Worm (Caenorhabditis elegans) whole organism, young adult: ENCODE results near the gene ZC513.14.

Experiments
- C17E4.6 ChIP-seq: fragments of 200-800 bp; sonication (Bioruptor generic); IDR thresholded peaks from 2 replicates; pipeline ENCODE4 v1.3.6; 2022; ENCODE audit warnings: missing genetic modification reagents, missing genetic modification characterization, missing compliant biosample characterization
- F10E7.11 ChIP-seq: sonication (generic microtip); optimal IDR thresholded peaks from 2 replicates; lab custom pipeline; 2017; ENCODE audit warnings: mild to moderate bottlenecking, missing genetic modification characterization, moderate library complexity, missing compliant biosample characterization
- F23B12.7 ChIP-seq: sonication (generic microtip); optimal IDR thresholded peaks from 2 replicates; lab custom pipeline; 2017; ENCODE audit warnings: missing genetic modification characterization, mild to moderate bottlenecking, missing compliant biosample characterization, antibody characterized with exemption, moderate library complexity; ENCODE audit not compliant: insufficient read depth
- F57C9.4 ChIP-seq: sonication (generic microtip); optimal IDR thresholded peaks from 2 replicates; lab custom pipeline; 2017; ENCODE audit warnings: mild to moderate bottlenecking, missing genetic modification characterization, missing compliant biosample characterization
- Y95B8A.8 ChIP-seq: fragments of 200-800 bp; sonication (Bioruptor generic); IDR thresholded peaks from 2 replicates; pipeline ENCODE4 v1.3.6; 2022; ENCODE audit warnings: missing genetic modification reagents, missing genetic modification characterization, missing compliant biosample characterization
- attf-3 ChIP-seq: fragments of 200-800 bp; sonication (Bioruptor generic); conservative IDR thresholded peaks from 2 replicates; pipeline ENCODE4 v1.3.6; 2022; ENCODE audit warnings: missing genetic modification reagents, missing genetic modification characterization, missing compliant biosample characterization
- dox-1 ChIP-seq: fragments of 200-800 bp; sonication (Bioruptor generic); IDR thresholded peaks from 2 replicates; pipeline ENCODE4 v1.3.6; 2022; ENCODE audit warnings: missing genetic modification reagents, missing genetic modification characterization, missing compliant biosample characterization
- dpff-1 ChIP-seq: sonication (generic microtip); optimal IDR thresholded peaks from 2 replicates; lab custom pipeline; 2017; ENCODE audit warnings: mild to moderate bottlenecking, missing genetic modification characterization, missing compliant biosample characterization
- ekl-4 ChIP-seq: fragments of 200-800 bp; sonication (Bioruptor generic); IDR thresholded peaks from 2 replicates; pipeline ENCODE4 v1.3.6; 2022; ENCODE audit warnings: missing genetic modification reagents, missing genetic modification characterization, missing compliant biosample characterization
- hlh-26 ChIP-seq: fragments of 200-800 bp; sonication (Bioruptor generic); conservative IDR thresholded peaks from 2 replicates; pipeline ENCODE4 v1.3.6; 2022; ENCODE audit warnings: missing genetic modification reagents, missing genetic modification characterization, missing compliant biosample characterization
- hmg-1.2 ChIP-seq: fragments of 200-800 bp; sonication (Bioruptor generic); IDR thresholded peaks from 2 replicates; pipeline ENCODE4 v1.3.6; 2022; ENCODE audit warnings: missing genetic modification reagents, missing genetic modification characterization, missing compliant biosample characterization
- let-607 ChIP-seq, 2 experiments: fragments of 200-800 bp in 1 of 2; sonication (Bioruptor generic) in 1 of 2; sonication (generic microtip) in 1 of 2; optimal IDR thresholded peaks; 2 replicates each; lab custom pipeline; 2016 to 2018; ENCODE audit warnings: mild to moderate bottlenecking in 2 of 2, missing compliant biosample characterization in 2 of 2, missing genetic modification characterization in 2 of 2, moderate library complexity in 2 of 2, missing genotype in 1 of 2
- lin-26 ChIP-seq: fragments of 200-800 bp; sonication (Bioruptor generic); IDR thresholded peaks from 2 replicates; pipeline ENCODE4 v1.3.6; 2022; ENCODE audit warnings: missing genetic modification reagents, missing genetic modification characterization, missing compliant biosample characterization
- lin-40 ChIP-seq: sonication (generic microtip); optimal IDR thresholded peaks from 2 replicates; lab custom pipeline; 2016; ENCODE audit warnings: missing genetic modification characterization, mild to moderate bottlenecking, missing compliant biosample characterization, missing genotype, missing genetic modification reagents
- madf-6 ChIP-seq: fragments of 200-800 bp; sonication (Bioruptor generic); IDR thresholded peaks from 2 replicates; pipeline ENCODE4 v1.3.6; 2022; ENCODE audit warnings: missing genetic modification reagents, missing genetic modification characterization, missing compliant biosample characterization
- nhr-80 ChIP-seq: sonication (generic microtip); optimal IDR thresholded peaks from 2 replicates; lab custom pipeline; 2016; ENCODE audit warnings: missing genetic modification characterization, missing compliant biosample characterization
- pbrm-1 ChIP-seq: fragments of 200-800 bp; sonication (Bioruptor generic); IDR thresholded peaks from 2 replicates; pipeline ENCODE4 v1.3.6; 2022; ENCODE audit warnings: missing genetic modification reagents, missing genetic modification characterization, missing compliant biosample characterization
- repo-1 ChIP-seq: sonication (generic microtip); optimal IDR thresholded peaks from 2 replicates; lab custom pipeline; 2017; ENCODE audit warnings: mild to moderate bottlenecking, missing genetic modification characterization, missing compliant biosample characterization
- snpc-4 ChIP-seq, 5 experiments: fragments of 150-350 bp in 1 of 5; sonication (generic microtip) in 4 of 5; optimal IDR thresholded peaks; 2 replicates each; lab custom pipeline; 2014 to 2018; ENCODE audit warnings: missing genetic modification characterization in 5 of 5, missing biosample characterization in 3 of 5, antibody characterized with exemption in 2 of 5, mild to moderate bottlenecking in 2 of 5, missing compliant biosample characterization in 2 of 5, missing genotype in 2 of 5, moderate library complexity in 2 of 5, missing genetic modification reagents in 1 of 5
- sptf-2 ChIP-seq: fragments of 200-800 bp; sonication (Bioruptor generic); optimal IDR thresholded peaks from 2 replicates; lab custom pipeline; 2018; ENCODE audit warnings: mild to moderate bottlenecking, missing genetic modification characterization, missing compliant biosample characterization
- ztf-22 ChIP-seq: fragments of 200-800 bp; sonication (Bioruptor generic); optimal IDR thresholded peaks from 2 replicates; lab custom pipeline; 2018; ENCODE audit warnings: mild to moderate bottlenecking, missing genetic modification characterization, moderate library complexity, missing compliant biosample characterization

The ZC513.14 gene

ce11 chrV:7994570-7994969, 41.3 kb downstream of the ZC513.14 start, which contains the start of gene ceh-76:
TSS of gene ceh-76 (minus strand) at chrV:7994670.
- TF ChIP-seq hlh-26 (GFP tag; lab: Robert Waterston, UW) (no peak), madf-6 (GFP tag; lab: Robert Waterston, UW) (no peak), lin-40 (no peak), snpc-4 (GFP tag; optimal IDR thresholded peaks at IDR 0.05; lab: Kevin White, UChicago) (no peak), snpc-4 (tag; optimal IDR thresholded peaks at IDR 0.05; lab: Kevin White, UChicago) (no peak), lin-26 (GFP tag; lab: Robert Waterston, UW) (no peak), C17E4.6 (GFP tag; lab: Robert Waterston, UW) (no peak), nhr-80 (no peak)

- TF ChIP-seq Y95B8A.8 (GFP tag; lab: Robert Waterston, UW) (no peak), F57C9.4 (tag; lab: Kevin White, UChicago) (no peak), ekl-4 (no peak), ztf-22 (GFP tag; lab: Kevin White, UChicago) (no peak), dpff-1 (no peak), repo-1 (tag; lab: Kevin White, UChicago) (no peak), attf-3 (GFP tag; lab: Robert Waterston, UW) (no peak), pbrm-1 (no peak), F23B12.7 (tag; lab: Kevin White, UChicago) (no peak), hmg-1.2 (GFP tag; lab: Robert Waterston, UW) (no peak), sptf-2 (no peak), dox-1 (no peak), let-607 (tag; optimal IDR thresholded peaks at IDR 0.05; lab: Kevin White, UChicago) (no peak), F10E7.11 (no peak)
These were observed 50.0 kb downstream of the ZC513.14 start, which contains the start of gene Y97E10AL.1 for ce11 chrV:7985860-7986259. TSS of gene Y97E10AL.1 (plus strand) at chrV:7986160.
